Worm (Caenorhabditis elegans) whole organism, L2 larva: ENCODE measurements around the gene str-44.

Experiments used
- F13H6.1 ChIP-seq: sonication (generic microtip); optimal IDR thresholded peaks from 2 replicates; lab custom pipeline; 2016; ENCODE audit warnings: missing genetic modification characterization, missing compliant biosample characterization
- ceh-16 ChIP-seq: fragments of 150-350 bp; optimal IDR thresholded peaks from 2 replicates; lab custom pipeline; 2014; ENCODE audit warnings: missing biosample characterization, missing genetic modification characterization
- fos-1 ChIP-seq: fragments of 150-350 bp; optimal IDR thresholded peaks from 2 replicates; lab custom pipeline; 2014; ENCODE audit warnings: missing biosample characterization, missing genetic modification characterization
- lin-39 ChIP-seq: fragments of 150-350 bp; optimal IDR thresholded peaks from 2 replicates; lab custom pipeline; 2014; ENCODE audit warnings: missing biosample characterization, missing genetic modification reagents, missing genetic modification characterization
- nhr-77 ChIP-seq: fragments of 150-350 bp; optimal IDR thresholded peaks from 2 replicates; lab custom pipeline; 2014; ENCODE audit warnings: missing biosample characterization, missing genetic modification characterization
- unc-62 ChIP-seq: fragments of 150-350 bp; optimal IDR thresholded peaks from 2 replicates; lab custom pipeline; 2014; ENCODE audit warnings: missing biosample characterization, missing genetic modification reagents, missing genetic modification characterization
- zag-1 ChIP-seq: fragments of 150-350 bp; optimal IDR thresholded peaks from 2 replicates; lab custom pipeline; 2014; ENCODE audit warnings: missing biosample characterization, missing genetic modification characterization
- ztf-4 ChIP-seq: fragments of 150-350 bp; optimal IDR thresholded peaks from 2 replicates; lab custom pipeline; 2014; ENCODE audit warnings: missing biosample characterization, missing genetic modification characterization

- TF ChIP-seq ztf-4 (no peak), lin-39 (tag; lab: Kevin White, UChicago) (no peak), fos-1 (tag; lab: Kevin White, UChicago) (no peak), nhr-77 (tag; lab: Kevin White, UChicago) (no peak), unc-62 (GFP tag; lab: Kevin White, UChicago) (no peak), F13H6.1 (no peak), ceh-16 (no peak), zag-1 (tag; lab: Kevin White, UChicago) (no peak)
Observed at ce11 chrIV:7144670-7145257, 32.2 kb upstream of the str-44 start, which contains the start of gene hecd-1.
